Worm (Caenorhabditis elegans): Measurements from ENCODE around the gene marc-5.

- TF ChIP-seq med-1 (GFP tag; optimal IDR thresholded peaks at IDR 0.05; ENCODE audit: insufficient read depth) (no peak), ztf-23 (GFP tag; IDR thresholded peaks at IDR 0.05) (no peak), flt-1 (GFP tag; IDR thresholded peaks at IDR 0.05) (no peak), T22C8.4 (GFP tag; IDR thresholded peaks at IDR 0.05) (no peak)
Observed at ce11 chrII:12346289-12346989, 32.9 kb downstream of the marc-5 start.
